Fruit fly (Drosophila melanogaster): Measurements from ENCODE around the gene btsz.

DNA sequence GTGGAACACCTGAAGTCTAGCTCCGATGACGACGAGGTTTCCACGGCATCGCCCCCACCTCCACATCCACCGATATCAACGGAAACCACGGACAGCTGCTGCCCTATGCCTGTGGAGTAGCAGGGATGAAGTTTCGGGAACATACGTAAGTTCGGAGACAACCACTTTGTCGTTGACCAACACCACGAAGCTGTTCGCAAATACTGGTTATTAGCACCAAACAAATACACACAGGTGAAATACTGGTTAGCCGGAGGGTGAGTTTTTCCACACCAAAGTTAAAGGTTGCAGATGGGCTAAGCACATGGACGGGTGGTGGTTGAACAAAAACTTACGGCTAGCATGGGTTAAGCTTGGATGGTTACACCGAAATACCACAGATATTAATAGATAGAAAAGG, 54.1 kb downstream of the btsz start:
- no peak for TF ChIP-seq CG6854 (GFP tag; optimal IDR thresholded peaks at IDR 0.05)
- TF ChIP-seq CG9139 (GFP tag; optimal IDR thresholded peaks at IDR 0.05) = no peak
- no peak for TF ChIP-seq Ets21C (GFP tag; optimal IDR thresholded peaks at IDR 0.05)
- no peak for TF ChIP-seq Eip93F (GFP tag; optimal IDR thresholded peaks at IDR 0.05)
- no peak for TF ChIP-seq ss (GFP tag; optimal IDR thresholded peaks at IDR 0.05)
- TF ChIP-seq lz (GFP tag; optimal IDR thresholded peaks at IDR 0.05) = no peak
- no peak for TF ChIP-seq fd85E (GFP tag; optimal IDR thresholded peaks at IDR 0.05)
- no peak for TF ChIP-seq dsx (GFP tag; optimal IDR thresholded peaks at IDR 0.05; ENCODE audit: poor library complexity, severe bottlenecking)
- TF ChIP-seq Eip78C (GFP tag) = no peak
- TF ChIP-seq Hr39 (GFP tag; optimal IDR thresholded peaks at IDR 0.05) = no peak
- TF ChIP-seq CG3032 (tag; optimal IDR thresholded peaks at IDR 0.05) = no peak
- no peak for TF ChIP-seq Sox102F (GFP tag; optimal IDR thresholded peaks at IDR 0.05)
- no peak for TF ChIP-seq CG3919 (GFP tag; optimal IDR thresholded peaks at IDR 0.05)

Measured in whole organism, prepupa.